Worm (Caenorhabditis elegans) whole organism, mixed stage, embryonic: ENCODE results near the gene nep-10.

Experiments
- M03D4.4 ChIP-seq: sonication (generic microtip); optimal IDR thresholded peaks from 2 replicates; lab custom pipeline; 2017; ENCODE audit warnings: mild to moderate bottlenecking, missing genetic modification characterization, missing compliant biosample characterization
- bed-3 ChIP-seq: fragments of 200-800 bp; sonication (Bioruptor generic); optimal IDR thresholded peaks from 3 replicates; lab custom pipeline; 2018; ENCODE audit warnings: mild to moderate bottlenecking, missing genetic modification characterization, moderate library complexity, missing compliant biosample characterization
- ceh-39 ChIP-seq: fragments of 150-350 bp; optimal IDR thresholded peaks from 2 replicates; lab custom pipeline; 2014; ENCODE audit warnings: missing biosample characterization, missing genetic modification characterization
- ceh-43 ChIP-seq: fragments of 200-800 bp; sonication (Bioruptor generic); optimal IDR thresholded peaks from 2 replicates; lab custom pipeline; 2018; ENCODE audit warnings: mild to moderate bottlenecking, missing genetic modification characterization, moderate library complexity, missing compliant biosample characterization
- ceh-83 ChIP-seq: fragments of 200-800 bp; sonication (Bioruptor generic); optimal IDR thresholded peaks from 2 replicates; lab custom pipeline; 2018; ENCODE audit warnings: mild to moderate bottlenecking, missing genetic modification characterization, missing compliant biosample characterization
- ces-1 ChIP-seq: fragments of 150-350 bp; optimal IDR thresholded peaks from 2 replicates; lab custom pipeline; 2014; ENCODE audit warnings: missing biosample characterization, missing genetic modification reagents, missing genetic modification characterization
- cnd-1 ChIP-seq: fragments of 200-800 bp; sonication (Bioruptor generic); optimal IDR thresholded peaks from 2 replicates; lab custom pipeline; 2018; ENCODE audit warnings: mild to moderate bottlenecking, missing genetic modification characterization, missing compliant biosample characterization
- elt-3 ChIP-seq: fragments of 150-350 bp; optimal IDR thresholded peaks from 2 replicates; lab custom pipeline; 2014; ENCODE audit warnings: missing biosample characterization, missing genetic modification characterization
- flh-1 ChIP-seq: fragments of 200-800 bp; sonication (Bioruptor generic); optimal IDR thresholded peaks from 2 replicates; lab custom pipeline; 2018; ENCODE audit warnings: mild to moderate bottlenecking, missing genetic modification characterization, moderate library complexity, missing compliant biosample characterization
- ham-2 ChIP-seq: fragments of 200-800 bp; sonication (Bioruptor generic); optimal IDR thresholded peaks from 2 replicates; lab custom pipeline; 2018; ENCODE audit warnings: mild to moderate bottlenecking, missing genetic modification characterization, missing compliant biosample characterization
- hlh-1 ChIP-seq: fragments of 150-350 bp; optimal IDR thresholded peaks from 2 replicates; lab custom pipeline; 2014; ENCODE audit warnings: missing biosample characterization, missing genetic modification reagents, missing genetic modification characterization
- lin-13 ChIP-seq: fragments of 150-350 bp; optimal IDR thresholded peaks from 2 replicates; lab custom pipeline; 2014; ENCODE audit warnings: missing biosample characterization, missing genetic modification characterization
- lin-32 ChIP-seq: fragments of 200-800 bp; sonication (Bioruptor generic); optimal IDR thresholded peaks from 2 replicates; lab custom pipeline; 2018; ENCODE audit warnings: mild to moderate bottlenecking, missing genetic modification characterization, missing compliant biosample characterization
- lsy-2 ChIP-seq: fragments of 150-350 bp; optimal IDR thresholded peaks from 2 replicates; lab custom pipeline; 2014; ENCODE audit warnings: missing biosample characterization, missing genetic modification characterization
- mep-1 ChIP-seq: fragments of 150-350 bp; optimal IDR thresholded peaks from 2 replicates; lab custom pipeline; 2017; ENCODE audit warnings: missing biosample characterization, missing genetic modification reagents, missing genetic modification characterization, inconsistent platforms
- mls-2 ChIP-seq: sonication (generic microtip); optimal IDR thresholded peaks from 2 replicates; lab custom pipeline; 2016; ENCODE audit warnings: mild to moderate bottlenecking, missing genetic modification characterization, moderate library complexity, missing compliant biosample characterization
- nhr-2 ChIP-seq: fragments of 150-350 bp; optimal IDR thresholded peaks from 2 replicates; lab custom pipeline; 2014; ENCODE audit warnings: missing biosample characterization, missing genetic modification characterization
- nhr-237 ChIP-seq: fragments of 150-350 bp; optimal IDR thresholded peaks from 2 replicates; lab custom pipeline; 2014; ENCODE audit warnings: missing biosample characterization, missing genetic modification characterization
- nhr-28 ChIP-seq: fragments of 150-350 bp; optimal IDR thresholded peaks from 2 replicates; lab custom pipeline; 2014; ENCODE audit warnings: missing biosample characterization, missing genetic modification characterization
- pha-4 ChIP-seq: fragments of 150-350 bp; optimal IDR thresholded peaks from 2 replicates; lab custom pipeline; 2018; ENCODE audit warnings: missing biosample characterization, missing genetic modification reagents, missing genetic modification characterization
- sptf-1 ChIP-seq: sonication (generic microtip); optimal IDR thresholded peaks from 2 replicates; lab custom pipeline; 2017; ENCODE audit warnings: mild to moderate bottlenecking, missing genetic modification characterization, moderate library complexity, missing compliant biosample characterization
- tbx-8 ChIP-seq: fragments of 200-800 bp; sonication (Bioruptor generic); optimal IDR thresholded peaks from 2 replicates; lab custom pipeline; 2018; ENCODE audit warnings: mild to moderate bottlenecking, missing genetic modification characterization, moderate library complexity, missing compliant biosample characterization
- unc-120 ChIP-seq: sonication (generic microtip); optimal IDR thresholded peaks from 2 replicates; lab custom pipeline; 2017; ENCODE audit warnings: missing genetic modification characterization, missing compliant biosample characterization; ENCODE audit not compliant: poor library complexity, severe bottlenecking
- unc-39 ChIP-seq: fragments of 150-350 bp; optimal IDR thresholded peaks from 2 replicates; lab custom pipeline; 2014; ENCODE audit warnings: missing biosample characterization, missing genetic modification characterization
- unc-62 ChIP-seq: fragments of 150-350 bp; optimal IDR thresholded peaks from 2 replicates; lab custom pipeline; 2014; ENCODE audit warnings: missing biosample characterization, missing genetic modification reagents, missing genetic modification characterization
- zip-8 ChIP-seq: fragments of 150-350 bp; optimal IDR thresholded peaks from 2 replicates; lab custom pipeline; 2014; ENCODE audit warnings: missing biosample characterization, missing genetic modification characterization
- ztf-11 ChIP-seq: fragments of 150-350 bp; optimal IDR thresholded peaks from 2 replicates; lab custom pipeline; 2014; ENCODE audit warnings: missing biosample characterization, missing genetic modification characterization

nep-10 gene

DNA sequence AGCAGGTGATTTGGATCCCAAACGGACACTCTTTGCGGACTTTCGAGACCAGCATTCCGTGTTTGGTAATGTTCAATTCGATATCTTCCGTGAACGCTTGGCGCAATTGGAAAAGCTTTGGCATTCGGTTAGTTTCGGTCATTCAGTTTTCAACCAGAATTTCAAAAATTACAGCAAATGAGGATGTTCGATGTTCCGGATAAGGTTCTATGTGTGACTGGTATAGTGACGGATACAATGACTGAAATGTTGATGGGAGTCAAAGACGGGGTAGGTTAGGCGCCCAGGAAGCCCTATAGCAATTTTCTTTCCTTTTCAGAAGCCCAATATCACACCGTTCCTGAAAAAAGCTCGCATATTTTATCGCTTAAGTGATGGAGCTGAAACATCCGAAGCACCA is 19.6 kb downstream of the nep-10 start:
- TF ChIP-seq unc-120 (tag; lab: Kevin White, UChicago) (no peak), lin-32 (no peak), zip-8 (no peak), nhr-237 (no peak), tbx-8 (no peak), ham-2 (GFP tag; lab: Kevin White, UChicago) (no peak), ztf-11 (no peak), ces-1 (GFP tag; lab: Kevin White, UChicago) (no peak), nhr-2 (tag; lab: Kevin White, UChicago) (no peak), sptf-1 (tag; lab: Kevin White, UChicago) (no peak)

DNA sequence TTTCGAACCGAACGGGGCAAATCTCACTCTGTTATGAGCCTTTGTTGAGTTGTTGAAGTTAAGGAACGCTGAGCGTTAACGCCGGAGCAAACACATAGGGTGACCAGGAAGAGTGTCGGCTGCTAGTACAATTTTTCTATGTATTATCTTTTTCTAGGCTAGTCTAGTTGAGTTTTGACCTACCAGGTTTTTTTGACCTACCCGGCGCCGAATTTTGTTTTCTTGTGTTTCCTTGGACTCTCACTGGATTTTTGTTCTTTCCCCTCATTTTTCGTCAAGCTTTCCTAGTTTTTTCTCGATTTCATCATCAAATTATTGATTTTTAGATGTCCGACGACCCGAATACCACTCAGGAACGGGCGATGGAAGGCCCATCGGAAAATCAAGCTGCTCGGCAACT is 21.2 kb downstream of the nep-10 start, which contains the start of gene T06D4.1:
T06D4.1 (plus strand) TSS at position 321 of the 400 bp plus-strand sequence.
- TF ChIP-seq pha-4 (no peak), ztf-11 (no peak), mep-1 (no peak), ceh-43 (GFP tag; lab: Kevin White, UChicago) (no peak), unc-120 (tag; lab: Kevin White, UChicago) (no peak), elt-3 (tag; lab: Kevin White, UChicago) (no peak), hlh-1 (tag; lab: Kevin White, UChicago) (no peak)

DNA sequence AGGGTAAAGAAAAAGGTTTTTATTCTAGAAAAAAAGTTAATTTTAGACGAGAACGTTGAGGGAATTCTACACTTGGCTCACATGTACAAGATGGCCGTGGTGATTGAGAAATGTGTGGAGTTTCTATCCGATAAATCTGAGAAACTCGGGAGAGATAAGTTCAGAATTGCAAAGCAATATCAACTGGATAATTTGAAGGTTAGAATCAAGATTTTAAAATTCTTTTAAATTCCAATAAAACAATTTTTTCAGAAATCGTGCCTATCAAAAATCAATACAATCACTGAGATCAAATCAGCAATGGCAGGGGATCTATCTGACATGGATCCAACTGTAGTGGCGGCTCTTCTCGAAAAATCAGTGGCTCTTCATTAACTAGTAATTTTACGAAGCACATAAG is 24.5 kb downstream of the nep-10 start, which contains the start of gene Y49F6C.2:
Y49F6C.2 (plus strand) TSS at position 301 of the 400 bp plus-strand sequence.
- TF ChIP-seq unc-120 (tag; lab: Kevin White, UChicago) (no peak), flh-1 (GFP tag; lab: Kevin White, UChicago) (no peak), nhr-28 (tag; lab: Kevin White, UChicago) (no peak), sptf-1 (tag; lab: Kevin White, UChicago) (no peak), mls-2 (tag; lab: Kevin White, UChicago) (no peak), M03D4.4 (tag; lab: Kevin White, UChicago) (no peak), cnd-1 (tag; lab: Kevin White, UChicago) (no peak), ces-1 (GFP tag; lab: Kevin White, UChicago) (no peak)

DNA sequence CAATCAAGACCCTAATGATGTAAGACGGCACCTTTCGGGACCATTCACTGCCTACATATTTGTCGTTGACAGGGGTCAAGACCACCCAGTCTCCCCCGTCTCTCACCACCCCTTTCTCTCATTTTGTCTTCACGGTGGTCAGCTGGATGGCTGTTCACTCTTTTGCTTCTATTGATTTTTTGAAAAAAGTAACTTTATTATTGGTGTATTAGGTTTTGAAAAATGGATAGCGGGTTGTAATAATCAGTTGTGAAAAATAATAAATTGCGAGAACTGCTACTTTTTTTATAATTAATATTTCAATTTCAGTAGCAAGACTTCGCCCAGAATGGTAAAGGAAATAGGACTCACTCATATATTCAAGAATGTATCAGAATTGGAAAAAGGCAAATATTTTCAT is 26.0 kb downstream of the nep-10 start, which contains the start of gene bath-9:
bath-9 (plus strand) TSS at position 301 of the 400 bp plus-strand sequence.
- TF ChIP-seq nhr-2 (tag; lab: Kevin White, UChicago) (peak; percentile 8), ceh-43 (GFP tag; lab: Kevin White, UChicago) (no peak)

- no peak for TF ChIP-seq unc-62
- TF ChIP-seq lsy-2 (tag; lab: Kevin White, UChicago) = no peak
- TF ChIP-seq lin-13 (tag; lab: Kevin White, UChicago) = no peak
- TF ChIP-seq bed-3 (GFP tag; lab: Kevin White, UChicago) = no peak
- TF ChIP-seq cnd-1 (tag; lab: Kevin White, UChicago) = no peak
- TF ChIP-seq unc-39 (tag; lab: Kevin White, UChicago) = no peak
- no peak for TF ChIP-seq mep-1
- no peak for TF ChIP-seq lin-32
- TF ChIP-seq zip-8 = no peak
- TF ChIP-seq nhr-237 = no peak
- no peak for TF ChIP-seq ceh-43 (GFP tag; lab: Kevin White, UChicago)
- no peak for TF ChIP-seq flh-1 (GFP tag; lab: Kevin White, UChicago)
- TF ChIP-seq ceh-39 (tag; lab: Kevin White, UChicago) = no peak
Measured at ce11 chrII:3375302-3375701, 27.5 kb downstream of the nep-10 start.

- TF ChIP-seq bed-3 (GFP tag; lab: Kevin White, UChicago) (no peak), nhr-2 (tag; lab: Kevin White, UChicago) (peak; percentile 22)
Measured at ce11 chrII:3374779-3375178, 28.0 kb downstream of the nep-10 start, which contains the start of gene bath-10. bath-10 (plus strand) TSS chrII:3375079.

ce11 chrII:3373875-3374274 is 28.9 kb downstream of the nep-10 start:
- TF ChIP-seq ces-1 (GFP tag; lab: Kevin White, UChicago) = peak; percentile 77
- no peak for TF ChIP-seq ceh-83 (GFP tag; lab: Kevin White, UChicago)
